Fruit fly (Drosophila melanogaster) whole organism, embryonic: Measurements from ENCODE around the gene CG3348.

ENCODE experiments used
- BEAF-32 ChIP-seq: fragments of 200-800 bp; sonication (Bioruptor generic); optimal IDR thresholded peaks from 3 replicates; lab custom pipeline; 2017; ENCODE audit warnings: missing biosample characterization, missing genetic modification characterization, mild to moderate bottlenecking, moderate library complexity, missing genetic modification reagents
- CG11504 ChIP-seq: fragments of 200-800 bp; sonication (Bioruptor generic); optimal IDR thresholded peaks from 3 replicates; lab custom pipeline; 2019; ENCODE audit warnings: missing biosample characterization, mild to moderate bottlenecking, missing genetic modification characterization, moderate library complexity
- CG12155 ChIP-seq: fragments of 200-800 bp; sonication (Bioruptor generic); optimal IDR thresholded peaks from 3 replicates; lab custom pipeline; 2016; ENCODE audit warnings: missing biosample characterization, missing genetic modification characterization
- CG13775 ChIP-seq: fragments of 200-800 bp; sonication (Bioruptor generic); optimal IDR thresholded peaks from 3 replicates; lab custom pipeline; 2017; ENCODE audit warnings: missing biosample characterization, mild to moderate bottlenecking, missing genetic modification characterization
- CG14860 ChIP-seq: fragments of 200-800 bp; sonication (Bioruptor generic); IDR thresholded peaks from 3 replicates; pipeline ENCODE4 v1.3.6; 2022; ENCODE audit warnings: missing biosample characterization, missing genetic modification characterization; ENCODE audit not compliant: partially characterized antibody
- CG14965 ChIP-seq: fragments of 200-800 bp; sonication (Bioruptor generic); optimal IDR thresholded peaks from 2 replicates; lab custom pipeline; 2016; ENCODE audit warnings: missing biosample characterization, missing genetic modification characterization, borderline replicate concordance
- CG18619 ChIP-seq: fragments of 200-800 bp; sonication (Bioruptor generic); optimal IDR thresholded peaks from 3 replicates; lab custom pipeline; 2017; ENCODE audit warnings: missing biosample characterization, mild to moderate bottlenecking, missing genetic modification characterization
- CG2129 ChIP-seq: fragments of 200-800 bp; sonication (Bioruptor generic); IDR thresholded peaks from 2 replicates; pipeline ENCODE4 v1.3.6; 2022; ENCODE audit warnings: missing biosample characterization, missing genetic modification characterization; ENCODE audit not compliant: partially characterized antibody
- CG30403 ChIP-seq: fragments of 200-800 bp; sonication (Bioruptor generic); optimal IDR thresholded peaks from 3 replicates; lab custom pipeline; 2016; ENCODE audit warnings: missing biosample characterization, missing genetic modification characterization
- CG31224 ChIP-seq: fragments of 200-800 bp; sonication (Bioruptor generic); IDR thresholded peaks from 2 replicates; pipeline ENCODE4 v1.3.6; 2022; ENCODE audit warnings: missing biosample characterization, missing genetic modification characterization
- CG33213 ChIP-seq: fragments of 200-800 bp; sonication (Bioruptor generic); optimal IDR thresholded peaks from 3 replicates; lab custom pipeline; 2016; ENCODE audit warnings: missing biosample characterization, missing genetic modification characterization
- CG4617 ChIP-seq: fragments of 200-800 bp; sonication (Bioruptor generic); optimal IDR thresholded peaks from 3 replicates; lab custom pipeline; 2016; ENCODE audit warnings: missing biosample characterization, missing genetic modification characterization, borderline replicate concordance
- CG9817 ChIP-seq: fragments of 200-800 bp; sonication (Bioruptor generic); optimal IDR thresholded peaks from 2 replicates; lab custom pipeline; 2018; ENCODE audit warnings: missing biosample characterization, mild to moderate bottlenecking, missing genetic modification characterization, moderate library complexity
- CTCF ChIP-seq: fragments of 200-800 bp; sonication (Bioruptor generic); optimal IDR thresholded peaks from 2 replicates; lab custom pipeline; 2017; ENCODE audit warnings: missing biosample characterization, mild to moderate bottlenecking, missing genetic modification characterization, moderate library complexity
- Eip74EF ChIP-seq, 2 experiments: fragments of 200-800 bp in 1 of 2; fragments of >200 bp in 1 of 2; sonication (Bioruptor generic) in 1 of 2; optimal IDR thresholded peaks; 2 replicates each; lab custom pipeline; 2017 to 2019; ENCODE audit warnings: missing biosample characterization in 2 of 2, missing genetic modification characterization in 2 of 2, mild to moderate bottlenecking in 1 of 2, moderate library complexity in 1 of 2
- Elba2 ChIP-seq: fragments of 200-800 bp; sonication (Bioruptor generic); optimal IDR thresholded peaks from 3 replicates; lab custom pipeline; 2016; ENCODE audit warnings: missing biosample characterization, missing genetic modification characterization
- Fer2 ChIP-seq: fragments of 200-800 bp; sonication (Bioruptor generic); optimal IDR thresholded peaks from 2 replicates; lab custom pipeline; 2018; ENCODE audit warnings: missing biosample characterization, mild to moderate bottlenecking, missing genetic modification characterization, moderate library complexity
- Gug ChIP-seq: fragments of 200-800 bp; sonication (Bioruptor generic); IDR thresholded peaks from 4 replicates; pipeline ENCODE4 v1.3.6; 2022; ENCODE audit warnings: missing biosample characterization, missing genetic modification characterization
- HLH54F ChIP-seq: fragments of 200-800 bp; sonication (Bioruptor generic); optimal IDR thresholded peaks from 3 replicates; lab custom pipeline; 2016; ENCODE audit warnings: missing biosample characterization, missing genetic modification characterization
- Hmr ChIP-seq: fragments of 200-800 bp; sonication (Bioruptor generic); optimal IDR thresholded peaks from 3 replicates; lab custom pipeline; 2017; ENCODE audit warnings: mild to moderate bottlenecking, missing biosample characterization, missing genetic modification reagents, missing genetic modification characterization
- MBD-R2 ChIP-seq: fragments of 200-800 bp; sonication (Bioruptor generic); IDR thresholded peaks from 2 replicates; pipeline ENCODE4 v1.3.6; 2022; ENCODE audit warnings: missing biosample characterization, missing genetic modification characterization
- Meics ChIP-seq: fragments of 200-800 bp; sonication (Bioruptor generic); optimal IDR thresholded peaks from 2 replicates; lab custom pipeline; 2017; ENCODE audit warnings: missing biosample characterization, mild to moderate bottlenecking, missing genetic modification characterization
- Mrtf ChIP-seq: fragments of 200-800 bp; sonication (Bioruptor generic); IDR thresholded peaks from 3 replicates; pipeline ENCODE4 v1.3.6; 2022; ENCODE audit warnings: missing biosample characterization, missing genetic modification characterization
- NC2α ChIP-seq: fragments of 200-800 bp; sonication (Bioruptor generic); optimal IDR thresholded peaks from 2 replicates; lab custom pipeline; 2016; ENCODE audit warnings: missing biosample characterization, missing genetic modification characterization
- Oaz ChIP-seq: fragments of 200-800 bp; sonication (Bioruptor generic); IDR thresholded peaks from 2 replicates; pipeline ENCODE4 v1.3.6; 2022; ENCODE audit warnings: missing biosample characterization, missing genetic modification characterization
- PHDP ChIP-seq: fragments of 200-800 bp; sonication (Bioruptor generic); optimal IDR thresholded peaks from 3 replicates; lab custom pipeline; 2018; ENCODE audit warnings: missing biosample characterization, mild to moderate bottlenecking, missing genetic modification characterization, moderate library complexity
- TFAM ChIP-seq: fragments of 200-800 bp; sonication (Bioruptor generic); optimal IDR thresholded peaks from 2 replicates; lab custom pipeline; 2017; ENCODE audit warnings: missing biosample characterization, missing genetic modification characterization, inconsistent platforms
- Xbp1 ChIP-seq: fragments of 200-800 bp; sonication (Bioruptor generic); optimal IDR thresholded peaks from 3 replicates; lab custom pipeline; 2016; ENCODE audit warnings: missing biosample characterization, mild to moderate bottlenecking, missing genetic modification characterization
- bigmax ChIP-seq: fragments of 200-800 bp; sonication (Bioruptor generic); optimal IDR thresholded peaks from 2 replicates; lab custom pipeline; 2018; ENCODE audit warnings: missing biosample characterization, mild to moderate bottlenecking, missing genetic modification characterization
- cad ChIP-seq: fragments of >200 bp; optimal IDR thresholded peaks from 2 replicates; lab custom pipeline; 2017; ENCODE audit warnings: missing biosample characterization, missing genetic modification characterization
- cas ChIP-seq: fragments of 200-800 bp; sonication (Bioruptor generic); IDR thresholded peaks from 2 replicates; pipeline ENCODE4 v1.3.6; 2022; ENCODE audit warnings: missing biosample characterization, missing genetic modification characterization
- chinmo ChIP-seq: fragments of 200-800 bp; sonication (Bioruptor generic); IDR thresholded peaks from 4 replicates; pipeline ENCODE4 v1.3.6; 2022; ENCODE audit warnings: missing biosample characterization, missing genetic modification characterization; ENCODE audit not compliant: partially characterized antibody
- chm ChIP-seq: fragments of 200-800 bp; sonication (Bioruptor generic); IDR thresholded peaks from 2 replicates; pipeline ENCODE4 v1.3.6; 2022; ENCODE audit warnings: missing biosample characterization, missing genetic modification characterization
- corto ChIP-seq: fragments of 200-800 bp; sonication (Bioruptor generic); optimal IDR thresholded peaks from 2 replicates; lab custom pipeline; 2016; ENCODE audit warnings: missing biosample characterization, mild to moderate bottlenecking, missing genetic modification characterization, moderate library complexity
- dimm ChIP-seq: fragments of 200-800 bp; sonication (Bioruptor generic); IDR thresholded peaks from 2 replicates; pipeline ENCODE4 v1.3.6; 2022; ENCODE audit warnings: missing biosample characterization, missing genetic modification characterization
- dpn ChIP-seq, 2 experiments: fragments of 200-800 bp; sonication (Bioruptor generic); optimal IDR thresholded peaks; 3 replicates each; lab custom pipeline; 2016; ENCODE audit warnings: missing biosample characterization in 2 of 2, missing genetic modification characterization in 2 of 2
- klu ChIP-seq: fragments of 200-800 bp; sonication (Bioruptor generic); IDR thresholded peaks from 2 replicates; pipeline ENCODE4 v1.3.6; 2022; ENCODE audit warnings: missing biosample characterization, missing genetic modification characterization
- knrl ChIP-seq: fragments of 200-800 bp; sonication (Bioruptor generic); IDR thresholded peaks from 3 replicates; pipeline ENCODE4 v1.3.6; 2022; ENCODE audit warnings: missing biosample characterization, missing genetic modification characterization; ENCODE audit not compliant: partially characterized antibody
- lbe ChIP-seq: fragments of 200-800 bp; sonication (Bioruptor generic); optimal IDR thresholded peaks from 2 replicates; lab custom pipeline; 2016; ENCODE audit warnings: missing biosample characterization, mild to moderate bottlenecking, missing genetic modification characterization
- mld ChIP-seq: fragments of 200-800 bp; sonication (Bioruptor generic); IDR thresholded peaks from 3 replicates; pipeline ENCODE4 v1.3.6; 2022; ENCODE audit warnings: missing biosample characterization, missing genetic modification characterization; ENCODE audit not compliant: partially characterized antibody
- nerfin-1 ChIP-seq: fragments of 200-800 bp; sonication (Bioruptor generic); optimal IDR thresholded peaks from 3 replicates; lab custom pipeline; 2019; ENCODE audit warnings: missing biosample characterization, mild to moderate bottlenecking, missing genetic modification characterization, moderate library complexity
- pros ChIP-seq: fragments of 200-800 bp; sonication (Bioruptor generic); optimal IDR thresholded peaks from 3 replicates; lab custom pipeline; 2019; ENCODE audit warnings: missing biosample characterization, mild to moderate bottlenecking, missing genetic modification characterization, moderate library complexity
- ranshi ChIP-seq: fragments of 200-800 bp; sonication (Bioruptor generic); IDR thresholded peaks from 2 replicates; pipeline ENCODE4 v1.3.6; 2022; ENCODE audit warnings: missing biosample characterization, missing genetic modification characterization
- sisA ChIP-seq: fragments of 200-800 bp; sonication (Bioruptor generic); IDR thresholded peaks from 2 replicates; pipeline ENCODE4 v1.3.6; 2022; ENCODE audit warnings: missing biosample characterization, missing genetic modification characterization
- sr ChIP-seq: fragments of 200-800 bp; sonication (Bioruptor generic); IDR thresholded peaks from 3 replicates; pipeline ENCODE4 v1.3.6; 2022; ENCODE audit warnings: missing biosample characterization, missing genetic modification characterization
- trem ChIP-seq: fragments of 200-800 bp; optimal IDR thresholded peaks from 3 replicates; lab custom pipeline; 2019; ENCODE audit warnings: missing biosample characterization, mild to moderate bottlenecking, missing genetic modification characterization, moderate library complexity
- tup ChIP-seq: fragments of 200-800 bp; sonication (Bioruptor generic); optimal IDR thresholded peaks from 2 replicates; lab custom pipeline; 2016; ENCODE audit warnings: missing biosample characterization, mild to moderate bottlenecking, missing genetic modification characterization, moderate library complexity
- twi ChIP-seq: fragments of 200-800 bp; optimal IDR thresholded peaks from 2 replicates; lab custom pipeline; 2019; ENCODE audit warnings: missing biosample characterization, mild to moderate bottlenecking, missing genetic modification characterization, moderate library complexity
- vvl ChIP-seq: fragments of 200-800 bp; sonication (Bioruptor generic); IDR thresholded peaks from 2 replicates; pipeline ENCODE4 v1.3.6; 2022; ENCODE audit warnings: missing biosample characterization, missing genetic modification characterization
- wek ChIP-seq: fragments of 200-800 bp; sonication (Bioruptor generic); optimal IDR thresholded peaks from 3 replicates; lab custom pipeline; 2018; ENCODE audit warnings: missing biosample characterization, mild to moderate bottlenecking, missing genetic modification characterization, moderate library complexity
- zf30C ChIP-seq: fragments of 200-800 bp; sonication (Bioruptor generic); optimal IDR thresholded peaks from 3 replicates; lab custom pipeline; 2018; ENCODE audit warnings: missing biosample characterization, mild to moderate bottlenecking, missing genetic modification characterization

CG3348 gene

dm6 chr3R:27289638-27290037, 2.4 kb downstream of the CG3348 start (continued):
- TF ChIP-seq chinmo (GFP tag; lab: Robert Waterston, UW) = no peak
- TF ChIP-seq Eip74EF (GFP tag; optimal IDR thresholded peaks at IDR 0.05; lab: Kevin White, UChicago) = no peak
- peak; percentile 30 for TF ChIP-seq Xbp1 (GFP tag; lab: Kevin White, UChicago)
- no peak for TF ChIP-seq sr (GFP tag; lab: Robert Waterston, UW)
- no peak for TF ChIP-seq CG31224 (GFP tag; lab: Robert Waterston, UW)
- no peak for TF ChIP-seq CG33213 (GFP tag; lab: Kevin White, UChicago)
- no peak for TF ChIP-seq trem (tag; lab: Kevin White, UChicago)
- no peak for TF ChIP-seq pros (GFP tag; lab: Kevin White, UChicago)
- TF ChIP-seq cas = no peak
- TF ChIP-seq CG12155 = no peak
- no peak for TF ChIP-seq CG14965 (GFP tag; lab: Kevin White, UChicago)
- peak; percentile 2 for TF ChIP-seq CG9817 (tag; lab: Kevin White, UChicago)
- no peak for TF ChIP-seq mld
- no peak for TF ChIP-seq CG2129 (GFP tag; lab: Robert Waterston, UW)
- TF ChIP-seq knrl (GFP tag; lab: Robert Waterston, UW) = no peak
- peak; percentile 34; the same call in 1 of the 2 replicates for TF ChIP-seq MBD-R2 (GFP tag; lab: Robert Waterston, UW)
- TF ChIP-seq Gug = peak; percentile 7; the same call in 1 of the 4 replicates
- peak; percentile 34; the same call in 1 of the 2 replicates for TF ChIP-seq ranshi (GFP tag; lab: Robert Waterston, UW)
- no peak for TF ChIP-seq zf30C
- TF ChIP-seq CG4617 (GFP tag; lab: Kevin White, UChicago) = no peak
- TF ChIP-seq klu = no peak
- no peak for TF ChIP-seq CTCF (GFP tag; lab: Kevin White, UChicago)
- no peak for TF ChIP-seq CG14860
- no peak for TF ChIP-seq Elba2 (GFP tag; lab: Kevin White, UChicago)
- no peak for TF ChIP-seq dimm (GFP tag; lab: Robert Waterston, UW)
- TF ChIP-seq cad (GFP tag; lab: Kevin White, UChicago) = no peak
- TF ChIP-seq nerfin-1 (tag; lab: Kevin White, UChicago) = peak; percentile 8
- TF ChIP-seq Oaz = no peak
- TF ChIP-seq chm (GFP tag; lab: Robert Waterston, UW) = 0 out of 2 replicates have a peak, but pooled peaks have one; percentile 21
- TF ChIP-seq PHDP (tag; lab: Kevin White, UChicago) = peak; percentile 47
- TF ChIP-seq sisA (GFP tag; lab: Robert Waterston, UW) = peak; percentile 22; the same call in 1 of the 2 replicates
- TF ChIP-seq bigmax (GFP tag; lab: Kevin White, UChicago) = no peak
- no peak for TF ChIP-seq tup (GFP tag; lab: Kevin White, UChicago)
- no peak for TF ChIP-seq corto (GFP tag; lab: Kevin White, UChicago)
- TF ChIP-seq Fer2 (tag; lab: Kevin White, UChicago) = peak; percentile 19
- TF ChIP-seq vvl (GFP tag; lab: Robert Waterston, UW) = peak; percentile 72
- peak; percentile 29 to 42 for TF ChIP-seq dpn (GFP tag; optimal IDR thresholded peaks at IDR 0.05; lab: Kevin White, UChicago)
- peak; percentile 37 for TF ChIP-seq CG30403
- TF ChIP-seq CG11504 (tag; lab: Kevin White, UChicago) = peak; percentile 56
- TF ChIP-seq HLH54F (GFP tag; lab: Kevin White, UChicago) = peak; percentile 11
- 0 out of 3 replicates have a peak, but pooled peaks have one; percentile 51 for TF ChIP-seq Mrtf (GFP tag; lab: Robert Waterston, UW)
- no peak for TF ChIP-seq lbe
- no peak for TF ChIP-seq TFAM
- no peak for TF ChIP-seq NC2α
- no peak for TF ChIP-seq CG18619 (GFP tag; lab: Kevin White, UChicago)
- TF ChIP-seq BEAF-32 (GFP tag; lab: Kevin White, UChicago) = no peak
- no peak for TF ChIP-seq twi (tag; lab: Kevin White, UChicago)
- peak; percentile 42 for TF ChIP-seq Meics
- no peak for TF ChIP-seq CG13775 (GFP tag; lab: Kevin White, UChicago)
- no peak for TF ChIP-seq wek (GFP tag; lab: Kevin White, UChicago)
- peak; percentile 29 for TF ChIP-seq Hmr (GFP tag; lab: Kevin White, UChicago)
